Worm (Caenorhabditis elegans): Measurements from ENCODE around the gene fbxa-142.

Gene fbxa-142

DNA sequence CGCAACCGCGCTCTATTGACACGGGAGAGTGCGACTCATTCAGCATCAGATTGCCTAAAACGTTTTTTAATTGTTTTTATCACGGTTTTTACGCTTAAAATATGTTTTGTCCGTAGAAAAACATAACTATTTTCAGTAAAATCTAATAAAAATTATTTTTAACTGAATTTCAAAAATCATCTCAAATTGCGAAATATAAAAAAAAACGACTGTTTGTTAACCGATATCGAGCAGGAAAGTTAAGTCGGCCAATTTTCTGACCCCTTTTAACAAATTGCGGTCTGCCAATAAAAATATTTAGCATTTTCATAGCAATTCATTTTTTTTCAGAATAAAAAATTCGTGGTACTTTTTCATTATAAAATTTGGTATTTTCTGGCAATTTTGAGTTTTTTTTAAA, 10.7 kb downstream of the fbxa-142 start:
- TF ChIP-seq nhr-12 (tag; optimal IDR thresholded peaks at IDR 0.05) (no peak), lin-13 (GFP tag; optimal IDR thresholded peaks at IDR 0.05) (no peak), ceh-16 (tag; optimal IDR thresholded peaks at IDR 0.05) (no peak), alr-1 (tag; optimal IDR thresholded peaks at IDR 0.05) (no peak), ztf-4 (tag; optimal IDR thresholded peaks at IDR 0.05) (no peak), F13H6.1 (tag; optimal IDR thresholded peaks at IDR 0.05) (no peak), lsy-2 (tag; optimal IDR thresholded peaks at IDR 0.05) (no peak), Y55F3AM.14 (GFP tag; optimal IDR thresholded peaks at IDR 0.05) (no peak), nhr-77 (tag; optimal IDR thresholded peaks at IDR 0.05) (no peak)

DNA sequence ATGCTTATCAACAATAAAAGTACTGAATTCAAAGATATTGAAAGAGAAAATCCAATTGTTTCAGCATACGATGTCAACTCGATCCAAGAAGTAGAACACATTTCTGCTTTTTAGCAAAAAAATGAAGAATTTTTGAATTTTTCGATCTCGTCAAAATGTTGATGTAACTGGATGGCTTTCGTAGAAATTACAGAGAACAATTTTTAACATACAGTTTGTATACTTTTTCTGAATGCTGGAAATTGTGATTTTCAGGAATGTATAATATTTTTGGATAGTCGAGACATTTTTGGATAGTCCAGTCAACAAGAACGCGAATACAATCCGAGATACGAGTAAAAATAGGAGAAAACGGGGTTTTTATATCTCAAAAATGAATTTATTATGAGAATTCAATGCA, 12.5 kb downstream of the fbxa-142 start, which contains the start of gene str-103:
Gene str-103, minus strand, starts transcription at position 101 of the 400 bp plus-strand sequence.
- no peak for TF ChIP-seq lsy-2 (tag; optimal IDR thresholded peaks at IDR 0.05)
- no peak for TF ChIP-seq blmp-1 (tag; optimal IDR thresholded peaks at IDR 0.05; ENCODE audit: insufficient read depth)
- no peak for TF ChIP-seq elt-3 (tag; optimal IDR thresholded peaks at IDR 0.05)
- no peak for TF ChIP-seq nhr-10 (tag; optimal IDR thresholded peaks at IDR 0.05)
- TF ChIP-seq ztf-4 (tag; optimal IDR thresholded peaks at IDR 0.05): no peak
- TF ChIP-seq peb-1 (tag; optimal IDR thresholded peaks at IDR 0.05): no peak
- TF ChIP-seq nhr-23 (tag; optimal IDR thresholded peaks at IDR 0.05): no peak
- no peak for TF ChIP-seq fos-1 (tag; optimal IDR thresholded peaks at IDR 0.05)
- no peak for TF ChIP-seq elt-1 (tag; optimal IDR thresholded peaks at IDR 0.05)
- no peak for TF ChIP-seq mdl-1 (tag; optimal IDR thresholded peaks at IDR 0.05)
- TF ChIP-seq unc-39 (tag; optimal IDR thresholded peaks at IDR 0.05): no peak

DNA sequence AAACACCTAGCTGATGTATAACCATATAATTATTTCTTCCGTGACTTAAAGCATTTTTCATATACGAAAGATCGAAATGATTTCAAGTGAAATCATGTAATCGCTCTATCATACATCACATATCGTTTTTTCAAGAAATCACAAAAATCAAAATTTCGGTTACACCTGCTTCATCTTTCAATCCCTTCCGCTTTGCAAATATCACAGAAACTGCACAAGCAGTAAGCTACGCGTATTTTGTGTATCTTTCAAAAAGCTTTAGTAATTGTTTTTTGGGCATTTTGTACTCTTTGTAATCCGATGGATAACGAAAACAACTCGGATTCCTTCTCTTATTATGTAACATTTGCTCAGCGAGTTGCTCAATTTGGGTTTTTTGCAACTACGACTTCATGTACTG, 15.8 kb downstream of the fbxa-142 start, which contains the start of gene str-25:
Gene str-25, plus strand, starts transcription at position 301 of the 400 bp plus-strand sequence.
- TF ChIP-seq fos-1 (tag; optimal IDR thresholded peaks at IDR 0.05) (no peak), blmp-1 (tag; optimal IDR thresholded peaks at IDR 0.05; ENCODE audit: insufficient read depth) (no peak), sem-4 (tag; optimal IDR thresholded peaks at IDR 0.05) (no peak), elt-3 (tag; optimal IDR thresholded peaks at IDR 0.05) (no peak), aly-2 (tag; optimal IDR thresholded peaks at IDR 0.05) (no peak), ceh-82 (tag; optimal IDR thresholded peaks at IDR 0.05) (no peak), C34F6.9 (tag; optimal IDR thresholded peaks at IDR 0.05) (no peak), gmeb-1 (tag; optimal IDR thresholded peaks at IDR 0.05) (no peak), skn-1 (tag; optimal IDR thresholded peaks at IDR 0.05) (no peak)

DNA sequence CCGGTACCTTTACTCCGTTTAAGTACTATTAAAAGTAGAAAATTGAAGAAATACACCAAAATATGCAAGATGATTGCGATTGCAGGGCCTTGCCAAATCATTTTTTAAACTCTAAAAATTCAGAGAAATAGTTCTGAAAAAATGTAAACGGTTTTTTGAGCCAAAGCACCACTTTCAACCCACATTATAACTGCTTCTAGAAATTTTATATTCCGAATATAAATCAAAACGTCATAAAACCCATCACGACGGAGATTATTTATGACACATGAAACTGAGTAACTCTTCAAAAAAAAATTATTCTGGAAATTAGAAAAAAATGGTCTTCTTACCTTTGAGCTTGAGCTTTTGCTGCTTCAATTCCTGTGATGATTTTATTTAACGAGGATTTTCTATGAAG, 16.9 kb downstream of the fbxa-142 start, which contains the start of gene srxa-16:
Gene srxa-16, minus strand, starts transcription at position 101 of the 400 bp plus-strand sequence.
- TF ChIP-seq gmeb-1 (tag; optimal IDR thresholded peaks at IDR 0.05) (no peak), C34F6.9 (tag; optimal IDR thresholded peaks at IDR 0.05) (no peak), lin-11 (tag; optimal IDR thresholded peaks at IDR 0.05) (no peak), elt-3 (tag; optimal IDR thresholded peaks at IDR 0.05) (no peak), sma-9 (GFP tag; optimal IDR thresholded peaks at IDR 0.05) (no peak), sma-9 (tag; optimal IDR thresholded peaks at IDR 0.05) (no peak), nhr-77 (tag; optimal IDR thresholded peaks at IDR 0.05) (no peak), unc-55 (GFP tag; optimal IDR thresholded peaks at IDR 0.05) (no peak), lsy-2 (tag; optimal IDR thresholded peaks at IDR 0.05) (no peak), mdl-1 (tag; optimal IDR thresholded peaks at IDR 0.05) (no peak), nhr-23 (tag; optimal IDR thresholded peaks at IDR 0.05) (no peak), alr-1 (tag; optimal IDR thresholded peaks at IDR 0.05) (no peak), snpc-4 (tag; optimal IDR thresholded peaks at IDR 0.05) (no peak), aly-2 (tag; optimal IDR thresholded peaks at IDR 0.05) (no peak), Y55F3AM.14 (GFP tag; optimal IDR thresholded peaks at IDR 0.05) (no peak), nhr-12 (tag; optimal IDR thresholded peaks at IDR 0.05) (no peak)

DNA sequence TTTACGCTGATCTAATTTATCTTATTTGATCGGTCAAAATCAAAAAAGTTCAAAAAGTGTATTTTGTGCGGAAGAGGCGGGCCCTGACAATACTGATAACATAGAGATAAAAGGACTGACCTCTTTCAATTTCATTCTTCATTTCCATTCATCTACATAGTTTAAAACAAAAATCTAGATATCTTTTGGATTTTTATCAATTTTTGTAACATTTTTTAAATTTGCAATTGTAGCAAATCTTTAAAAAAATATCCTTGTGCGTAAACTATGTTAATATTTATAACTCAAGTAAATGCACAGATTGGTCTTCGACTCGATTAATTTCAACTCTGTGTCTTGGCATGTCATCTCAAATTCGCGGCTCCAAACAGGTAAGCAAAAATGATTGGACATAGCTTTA, 27.6 kb downstream of the fbxa-142 start, which contains the start of gene argk-1:
Gene argk-1, plus strand, starts transcription at position 301 of the 400 bp plus-strand sequence.
- TF ChIP-seq nhr-25 (tag; optimal IDR thresholded peaks at IDR 0.05): no peak
- no peak for TF ChIP-seq ztf-4 (tag; optimal IDR thresholded peaks at IDR 0.05)
- no peak for TF ChIP-seq ztf-1 (GFP tag; conservative IDR thresholded peaks at IDR 0.05)
- TF ChIP-seq blmp-1 (tag; optimal IDR thresholded peaks at IDR 0.05; ENCODE audit: insufficient read depth): no peak
- TF ChIP-seq C34F6.9 (tag; optimal IDR thresholded peaks at IDR 0.05): no peak
- no peak for TF ChIP-seq elt-3 (tag; optimal IDR thresholded peaks at IDR 0.05)
- TF ChIP-seq dmd-4 (tag; optimal IDR thresholded peaks at IDR 0.05): no peak
- TF ChIP-seq mdl-1 (tag; optimal IDR thresholded peaks at IDR 0.05): no peak
- no peak for TF ChIP-seq aly-2 (tag; optimal IDR thresholded peaks at IDR 0.05)
- no peak for TF ChIP-seq unc-39 (tag; optimal IDR thresholded peaks at IDR 0.05)
- no peak for TF ChIP-seq fos-1 (tag; optimal IDR thresholded peaks at IDR 0.05)
- no peak for TF ChIP-seq ceh-16 (tag; optimal IDR thresholded peaks at IDR 0.05)
- no peak for TF ChIP-seq nhr-237 (tag; optimal IDR thresholded peaks at IDR 0.05)
- no peak for TF ChIP-seq nhr-10 (tag; optimal IDR thresholded peaks at IDR 0.05)
- TF ChIP-seq ZK546.5 (tag; optimal IDR thresholded peaks at IDR 0.05): no peak

Data from whole organism, L2 larva.